Worm (Caenorhabditis elegans): ENCODE measurements around the gene T28A11.18.

- TF ChIP-seq snpc-4 (tag; optimal IDR thresholded peaks at IDR 0.05) (no peak), nhr-237 (tag; optimal IDR thresholded peaks at IDR 0.05) (no peak), ztf-11 (tag; optimal IDR thresholded peaks at IDR 0.05) (no peak), lin-13 (tag; optimal IDR thresholded peaks at IDR 0.05) (no peak), pha-4 (tag; optimal IDR thresholded peaks at IDR 0.05) (no peak), ceh-83 (GFP tag; optimal IDR thresholded peaks at IDR 0.05) (no peak), elt-3 (tag; optimal IDR thresholded peaks at IDR 0.05) (no peak), unc-120 (tag; optimal IDR thresholded peaks at IDR 0.05; ENCODE audit: poor library complexity, severe bottlenecking) (no peak), ceh-43 (GFP tag; optimal IDR thresholded peaks at IDR 0.05) (no peak)
Observed at ce11 chrV:3236610-3237009, 31.2 kb downstream of the T28A11.18 start, which contains the start of the genes K08D9.9 and str-16.
